Fruit fly (Drosophila melanogaster) S2 (cell line): ENCODE results near the gene Nplp3.

ENCODE experiments used
- CG8478 ChIP-seq: fragments of >200 bp; optimal IDR thresholded peaks from 2 replicates; lab custom pipeline; 2018
- CTCF ChIP-seq, 2 experiments: fragments of >200 bp; optimal IDR thresholded peaks; 2 replicates each; lab custom pipeline; 2018

Nplp3 gene

DNA sequence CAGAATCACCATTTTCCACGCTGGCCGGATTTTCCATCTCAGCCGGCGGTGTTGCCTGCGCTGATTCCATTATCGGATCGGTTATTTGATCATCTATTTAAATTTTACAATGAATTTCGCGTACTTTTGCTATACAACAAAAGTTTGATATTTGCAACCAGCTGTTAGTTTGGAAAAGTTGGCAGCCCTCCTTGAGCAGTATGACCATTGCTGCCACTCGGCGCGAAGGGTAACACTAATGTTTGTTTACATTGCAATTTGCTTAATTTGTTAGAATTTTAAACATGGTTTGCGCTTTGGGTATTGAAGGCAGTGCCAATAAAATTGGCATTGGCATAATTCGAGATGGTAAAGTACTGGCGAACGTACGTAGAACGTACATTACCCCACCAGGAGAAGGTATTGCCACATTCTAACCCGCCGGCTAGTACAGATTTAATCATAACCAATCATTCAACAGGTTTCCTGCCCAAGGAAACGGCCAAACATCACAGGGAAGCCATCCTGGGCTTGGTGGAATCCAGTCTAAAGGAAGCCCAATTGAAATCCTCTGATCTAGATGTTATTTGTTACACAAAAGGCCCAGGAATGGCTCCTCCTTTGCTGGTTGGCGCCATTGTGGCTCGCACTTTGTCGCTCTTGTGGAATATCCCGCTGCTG is 34.1 kb downstream of the Nplp3 start, which contains the start of the genes Golgin104 and Tcs3:
TSS of gene Golgin104 (minus strand) at position 182 of the 660 bp plus-strand sequence.
TSS of gene Tcs3 (plus strand) at position 222 of the 660 bp plus-strand sequence.
- TF ChIP-seq CTCF (optimal IDR thresholded peaks at IDR 0.05; lab: Kevin White, UChicago) (no peak), CG8478 (lab: Kevin White, UChicago) (no peak)

- no peak for TF ChIP-seq CG8478 (lab: Kevin White, UChicago)
- TF ChIP-seq CTCF (optimal IDR thresholded peaks at IDR 0.05; lab: Kevin White, UChicago), result no peak
Observed at dm6 chr3L:16354197-16354596, 36.4 kb downstream of the Nplp3 start, which contains the start of gene Pdh. TSS of gene Pdh (minus strand) at chr3L:16354297.

DNA sequence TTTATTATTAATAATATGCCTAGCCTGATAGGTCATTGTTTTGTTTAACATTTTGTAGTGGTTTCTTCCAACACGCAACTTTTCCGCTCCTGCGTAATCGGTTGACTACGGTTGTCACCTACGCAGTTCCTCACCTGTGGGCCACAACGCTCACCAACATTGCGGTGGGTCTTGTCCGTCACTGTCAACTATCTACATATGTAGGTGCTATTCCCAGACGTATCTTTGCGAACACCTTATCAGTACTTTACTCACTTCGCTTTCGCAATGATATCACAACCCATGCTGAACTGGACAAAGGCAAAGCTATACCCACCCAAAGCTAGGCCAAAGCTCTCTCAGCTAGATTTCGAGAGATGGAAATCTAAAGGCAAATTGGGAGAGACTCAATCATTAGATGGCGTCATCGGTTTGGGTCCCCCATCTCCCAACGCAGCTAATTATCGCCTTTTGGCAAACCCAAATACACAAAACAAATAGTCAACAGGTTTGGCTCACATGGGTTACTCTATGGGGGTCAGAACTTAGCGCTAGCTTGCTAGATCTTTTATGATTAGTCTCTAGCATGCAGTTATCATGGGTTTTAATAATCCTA is 38.4 kb downstream of the Nplp3 start:
- TF ChIP-seq CTCF (optimal IDR thresholded peaks at IDR 0.05; lab: Kevin White, UChicago) (no peak), CG8478 (lab: Kevin White, UChicago) (no peak)

- no peak for TF ChIP-seq CG8478 (lab: Kevin White, UChicago)
- no peak for TF ChIP-seq CTCF (optimal IDR thresholded peaks at IDR 0.05; lab: Kevin White, UChicago)
Observed at dm6 chr3L:16357187-16357728, 39.4 kb downstream of the Nplp3 start.

- TF ChIP-seq CTCF (optimal IDR thresholded peaks at IDR 0.05; lab: Kevin White, UChicago) (no peak), CG8478 (lab: Kevin White, UChicago) (no peak)
Observed at dm6 chr3L:16357860-16358259, 40.0 kb downstream of the Nplp3 start.

dm6 chr3L:16359219-16359748 is 41.5 kb downstream of the Nplp3 start, which contains the start of gene ringer:
TSS of gene ringer (minus strand) at chr3L:16359428.
- TF ChIP-seq CTCF (optimal IDR thresholded peaks at IDR 0.05; lab: Kevin White, UChicago) (no peak), CG8478 (lab: Kevin White, UChicago) (no peak)

DNA sequence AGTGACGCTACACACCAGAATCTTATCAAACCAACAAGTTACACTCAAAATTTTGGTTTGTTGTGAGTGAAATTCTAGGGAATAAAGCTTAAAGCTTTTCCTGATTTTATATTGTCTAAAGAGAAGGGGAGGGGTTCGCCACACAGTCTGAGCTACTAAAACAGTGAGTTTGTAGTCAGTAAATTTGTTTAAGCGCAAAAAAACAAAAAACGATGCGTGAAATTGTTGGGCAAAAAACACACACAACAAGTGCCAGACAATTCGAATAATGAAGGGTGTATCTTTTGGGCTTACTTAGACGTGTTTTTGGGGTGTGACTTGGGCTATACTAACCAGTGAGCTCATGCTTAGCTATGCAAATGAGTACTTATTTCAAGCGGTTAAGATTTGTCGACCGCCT is 42.0 kb downstream of the Nplp3 start:
- TF ChIP-seq CTCF (optimal IDR thresholded peaks at IDR 0.05; lab: Kevin White, UChicago) (no peak), CG8478 (lab: Kevin White, UChicago) (no peak)

dm6 chr3L:16361200-16361815 is 43.5 kb downstream of the Nplp3 start:
- TF ChIP-seq CTCF (optimal IDR thresholded peaks at IDR 0.05; lab: Kevin White, UChicago), result no peak
- TF ChIP-seq CG8478 (lab: Kevin White, UChicago), result no peak

- TF ChIP-seq CG8478 (lab: Kevin White, UChicago) (no peak), CTCF (optimal IDR thresholded peaks at IDR 0.05; lab: Kevin White, UChicago) (no peak)
Observed at dm6 chr3L:16362119-16362653, 44.4 kb downstream of the Nplp3 start, which contains the start of gene Cpr72Ea. TSS of gene Cpr72Ea (plus strand) at chr3L:16362603.

DNA sequence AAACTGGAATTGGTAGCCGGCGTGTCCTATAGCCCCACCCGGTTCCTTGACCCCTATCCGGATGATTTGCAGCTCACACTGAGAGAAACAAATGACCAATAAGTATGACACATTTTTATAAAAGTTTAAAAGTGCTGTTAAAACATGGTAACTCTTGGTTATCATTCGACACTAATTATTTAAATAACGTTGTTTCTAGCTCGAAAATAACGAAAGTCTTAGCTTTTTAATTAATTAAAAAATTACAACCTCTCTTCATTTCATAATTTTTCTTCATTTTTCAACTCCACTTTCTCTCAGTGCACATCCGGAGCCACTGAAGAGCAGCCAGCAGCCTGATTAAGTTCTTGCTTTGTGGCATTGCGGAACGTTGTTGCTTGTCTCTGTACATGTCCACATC is 46.4 kb downstream of the Nplp3 start:
- TF ChIP-seq CG8478 (lab: Kevin White, UChicago) (no peak), CTCF (optimal IDR thresholded peaks at IDR 0.05; lab: Kevin White, UChicago) (no peak)

dm6 chr3L:16364599-16364998 is 46.8 kb downstream of the Nplp3 start, which contains the start of gene Cpr72Eb:
TSS of gene Cpr72Eb (plus strand) at chr3L:16364899.
- no peak for TF ChIP-seq CG8478 (lab: Kevin White, UChicago)
- no peak for TF ChIP-seq CTCF (optimal IDR thresholded peaks at IDR 0.05; lab: Kevin White, UChicago)

DNA sequence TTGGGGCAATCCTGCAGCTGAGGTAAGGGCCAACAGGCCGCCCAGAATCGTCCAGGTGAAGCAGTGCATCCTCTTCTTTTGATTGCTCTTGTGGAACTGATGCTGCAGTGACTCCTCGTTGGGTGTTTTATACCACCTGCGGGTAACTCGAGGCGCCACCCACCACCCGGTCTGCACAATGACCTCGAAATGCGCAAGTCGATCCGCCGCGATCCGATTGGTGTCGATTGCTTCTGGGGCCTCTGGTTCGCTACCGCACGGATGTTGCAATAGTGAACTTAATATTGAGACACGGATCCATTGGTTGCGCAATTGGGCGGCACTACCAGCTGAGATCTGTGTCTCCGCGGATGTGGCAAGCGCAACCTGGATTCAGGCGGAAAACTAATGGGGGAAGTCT is 49.4 kb downstream of the Nplp3 start, which contains the start of gene Cpr72Ec:
TSS of gene Cpr72Ec (minus strand) at position 101 of the 400 bp plus-strand sequence.
- TF ChIP-seq CTCF (optimal IDR thresholded peaks at IDR 0.05; lab: Kevin White, UChicago) (no peak), CG8478 (lab: Kevin White, UChicago) (no peak)

- no peak for TF ChIP-seq CTCF (optimal IDR thresholded peaks at IDR 0.05; lab: Kevin White, UChicago)
- no peak for TF ChIP-seq CG8478 (lab: Kevin White, UChicago)
Observed at dm6 chr3L:16368199-16368598, 50.4 kb downstream of the Nplp3 start, which contains the start of gene CG4842. TSS of gene CG4842 (plus strand) at chr3L:16368389.
